Worm (Caenorhabditis elegans): ENCODE measurements around the gene srt-48.

ce11 chrIV:15068818-15069217 is at the start of gene srt-48:
- TF ChIP-seq nhr-237 (tag; optimal IDR thresholded peaks at IDR 0.05) (no peak), nhr-76 (tag; optimal IDR thresholded peaks at IDR 0.05) (no peak), sptf-1 (tag; optimal IDR thresholded peaks at IDR 0.05) (no peak), ceh-83 (GFP tag; optimal IDR thresholded peaks at IDR 0.05) (no peak), nhr-28 (tag; optimal IDR thresholded peaks at IDR 0.05) (no peak), mab-5 (tag; optimal IDR thresholded peaks at IDR 0.05) (no peak), ztf-11 (tag; optimal IDR thresholded peaks at IDR 0.05) (no peak), zip-8 (tag; optimal IDR thresholded peaks at IDR 0.05) (no peak), unc-62 (GFP tag; optimal IDR thresholded peaks at IDR 0.05) (no peak), unc-39 (tag; optimal IDR thresholded peaks at IDR 0.05) (no peak), ces-1 (GFP tag; optimal IDR thresholded peaks at IDR 0.05) (no peak)

Data from whole organism, mixed stage, embryonic.